Worm (Caenorhabditis elegans) whole organism, L3 larva: ENCODE data around the gene Y38C1BA.4.

ENCODE experiments used
- R02D3.7 ChIP-seq: fragments of 150-350 bp; optimal IDR thresholded peaks from 2 replicates; lab custom pipeline; 2014; ENCODE audit warnings: missing biosample characterization, missing genetic modification characterization
- aly-2 ChIP-seq: fragments of 150-350 bp; optimal IDR thresholded peaks from 2 replicates; lab custom pipeline; 2014; ENCODE audit warnings: missing biosample characterization, missing genetic modification characterization
- ama-1 ChIP-seq: fragments of 150-350 bp; optimal IDR thresholded peaks from 2 replicates; lab custom pipeline; 2018
- ceh-28 ChIP-seq: fragments of 150-350 bp; optimal IDR thresholded peaks from 2 replicates; lab custom pipeline; 2014; ENCODE audit warnings: missing biosample characterization, missing genetic modification reagents, missing genetic modification characterization
- ceh-82 ChIP-seq: fragments of 150-350 bp; optimal IDR thresholded peaks from 2 replicates; lab custom pipeline; 2014; ENCODE audit warnings: missing biosample characterization, missing genetic modification characterization
- egl-5 ChIP-seq: fragments of 150-350 bp; optimal IDR thresholded peaks from 2 replicates; lab custom pipeline; 2017; ENCODE audit warnings: missing biosample characterization, missing genetic modification reagents, missing genetic modification characterization, inconsistent platforms
- elt-2 ChIP-seq: sonication (generic microtip); optimal IDR thresholded peaks from 2 replicates; lab custom pipeline; 2016; ENCODE audit warnings: missing genetic modification reagents, mild to moderate bottlenecking, missing genetic modification characterization, missing compliant biosample characterization
- elt-3 ChIP-seq, 3 experiments: fragments of 150-350 bp in 1 of 3; sonication (generic microtip) in 2 of 3; optimal IDR thresholded peaks; 2 replicates in 2 of 3; 4 replicates in 1 of 3; lab custom pipeline; 2014 to 2017; ENCODE audit warnings: missing biosample characterization in 3 of 3, missing genetic modification characterization in 3 of 3
- eor-1 ChIP-seq, 2 experiments: fragments of 150-350 bp; optimal IDR thresholded peaks; 2 replicates each; lab custom pipeline; 2014 to 2018; ENCODE audit warnings: missing biosample characterization in 2 of 2, missing genetic modification characterization in 2 of 2
- fkh-10 ChIP-seq: sonication (generic microtip); optimal IDR thresholded peaks from 2 replicates; lab custom pipeline; 2017; ENCODE audit warnings: missing biosample characterization, missing genetic modification reagents, missing genetic modification characterization
- fos-1 ChIP-seq: fragments of 150-350 bp; optimal IDR thresholded peaks from 2 replicates; lab custom pipeline; 2014; ENCODE audit warnings: missing biosample characterization, missing genetic modification characterization
- hmg-11 ChIP-seq: sonication (generic microtip); optimal IDR thresholded peaks from 2 replicates; lab custom pipeline; 2016; ENCODE audit warnings: missing genetic modification characterization, missing compliant biosample characterization
- jun-1 ChIP-seq: fragments of 150-350 bp; optimal IDR thresholded peaks from 2 replicates; lab custom pipeline; 2014; ENCODE audit warnings: missing biosample characterization, missing genetic modification reagents, missing genetic modification characterization
- lin-15B ChIP-seq: fragments of 150-350 bp; optimal IDR thresholded peaks from 2 replicates; lab custom pipeline; 2014; ENCODE audit warnings: missing biosample characterization, missing genetic modification characterization
- lin-39 ChIP-seq: fragments of 150-350 bp; optimal IDR thresholded peaks from 2 replicates; lab custom pipeline; 2018; ENCODE audit warnings: missing biosample characterization, missing genetic modification reagents, missing genetic modification characterization
- lsy-12 ChIP-seq: sonication (generic microtip); optimal IDR thresholded peaks from 2 replicates; lab custom pipeline; 2016; ENCODE audit warnings: mild to moderate bottlenecking, missing genetic modification characterization, missing compliant biosample characterization
- mdl-1 ChIP-seq: fragments of 150-350 bp; optimal IDR thresholded peaks from 2 replicates; lab custom pipeline; 2014; ENCODE audit warnings: missing biosample characterization, missing genetic modification characterization
- nfya-1 ChIP-seq: sonication (generic microtip); optimal IDR thresholded peaks from 2 replicates; lab custom pipeline; 2017; ENCODE audit warnings: missing genetic modification characterization, mild to moderate bottlenecking, missing compliant biosample characterization, antibody characterized with exemption, moderate library complexity; ENCODE audit not compliant: insufficient read depth
- nhr-11 ChIP-seq: fragments of 150-350 bp; optimal IDR thresholded peaks from 2 replicates; lab custom pipeline; 2014; ENCODE audit warnings: missing biosample characterization, missing genetic modification characterization
- nhr-23 ChIP-seq: fragments of 150-350 bp; optimal IDR thresholded peaks from 2 replicates; lab custom pipeline; 2014; ENCODE audit warnings: missing biosample characterization, missing genetic modification reagents, missing genetic modification characterization
- nhr-25 ChIP-seq: sonication (generic microtip); optimal IDR thresholded peaks from 2 replicates; lab custom pipeline; 2017; ENCODE audit warnings: missing biosample characterization, missing genetic modification characterization
- nhr-43 ChIP-seq: sonication (generic microtip); optimal IDR thresholded peaks from 2 replicates; lab custom pipeline; 2016; ENCODE audit warnings: mild to moderate bottlenecking, missing genetic modification characterization, missing compliant biosample characterization; ENCODE audit not compliant: poor library complexity, severe bottlenecking
- pha-4 ChIP-seq: fragments of 150-350 bp; optimal IDR thresholded peaks from 2 replicates; lab custom pipeline; 2014; ENCODE audit warnings: missing biosample characterization, missing genetic modification reagents, missing genetic modification characterization
- pqm-1 ChIP-seq: fragments of 150-350 bp; optimal IDR thresholded peaks from 2 replicates; lab custom pipeline; 2017; ENCODE audit warnings: missing biosample characterization, missing genetic modification characterization, inconsistent platforms
- sea-2 ChIP-seq: fragments of 150-350 bp; sonication (generic microtip); optimal IDR thresholded peaks from 4 replicates; lab custom pipeline; 2014; ENCODE audit warnings: missing biosample characterization, missing genetic modification reagents, missing genetic modification characterization
- skn-1 ChIP-seq: fragments of 150-350 bp; optimal IDR thresholded peaks from 2 replicates; lab custom pipeline; 2014; ENCODE audit warnings: missing biosample characterization, missing genetic modification characterization
- snpc-4 ChIP-seq: fragments of 150-350 bp; optimal IDR thresholded peaks from 2 replicates; lab custom pipeline; 2014; ENCODE audit warnings: missing biosample characterization, missing genetic modification characterization
- tbx-2 ChIP-seq: sonication (generic microtip); optimal IDR thresholded peaks from 2 replicates; lab custom pipeline; 2016; ENCODE audit warnings: mild to moderate bottlenecking, missing genetic modification characterization, missing compliant biosample characterization
- unc-62 ChIP-seq: fragments of 150-350 bp; sonication (generic microtip); optimal IDR thresholded peaks from 4 replicates; lab custom pipeline; 2014; ENCODE audit warnings: missing biosample characterization, missing genetic modification reagents, missing genetic modification characterization

Y38C1BA.4 gene

ce11 chrIV:1847912-1848311, 26.3 kb downstream of the Y38C1BA.4 start, which contains the start of gene egl-4:
egl-4 (plus strand) TSS chrIV:1848071.
- TF ChIP-seq tbx-2 (tag; lab: Kevin White, UChicago): no peak
- TF ChIP-seq egl-5 (tag; lab: Kevin White, UChicago): no peak
- TF ChIP-seq ama-1 (lab: Kevin White, UChicago): no peak
- TF ChIP-seq nhr-11 (tag; lab: Kevin White, UChicago): no peak
- no peak for TF ChIP-seq ceh-82 (tag; lab: Kevin White, UChicago)
- no peak for TF ChIP-seq eor-1 (tag; optimal IDR thresholded peaks at IDR 0.05; lab: Kevin White, UChicago)
- TF ChIP-seq fos-1 (tag; lab: Kevin White, UChicago): no peak
- TF ChIP-seq skn-1 (tag; lab: Kevin White, UChicago): no peak
- TF ChIP-seq sea-2 (GFP tag; lab: Kevin White, UChicago): no peak
- TF ChIP-seq lin-15B (tag; lab: Kevin White, UChicago): no peak
- TF ChIP-seq R02D3.7: no peak
- TF ChIP-seq snpc-4 (tag; lab: Kevin White, UChicago): no peak
- TF ChIP-seq fkh-10 (GFP tag; lab: Kevin White, UChicago): no peak
- TF ChIP-seq nfya-1 (tag; lab: Kevin White, UChicago): no peak
- no peak for TF ChIP-seq unc-62 (GFP tag; lab: Kevin White, UChicago)
- TF ChIP-seq pqm-1: no peak

DNA sequence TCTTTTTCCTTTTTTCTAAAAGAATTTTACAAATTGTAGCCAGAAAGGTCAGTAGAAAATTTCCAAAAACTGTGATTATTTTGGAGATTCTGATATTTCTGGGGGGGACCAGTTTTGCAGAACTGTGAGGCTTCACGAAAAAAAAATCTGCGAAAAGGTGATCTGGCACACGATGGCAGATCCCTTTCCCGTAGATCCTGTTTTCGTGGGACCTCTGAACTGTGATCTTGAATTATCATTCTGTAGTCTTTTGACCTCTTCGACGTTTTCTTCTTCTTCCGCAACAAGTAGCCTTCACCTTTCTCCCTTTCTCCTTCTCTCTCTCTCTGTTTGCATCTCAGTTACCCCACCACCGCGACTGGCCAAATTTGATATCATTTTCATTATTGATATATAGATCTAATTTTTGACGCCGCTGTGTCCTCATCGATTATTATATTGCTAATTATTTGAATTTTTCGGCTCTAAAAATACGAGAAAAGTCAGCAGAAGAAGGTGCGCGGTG, 32.3 kb downstream of the Y38C1BA.4 start:
- TF ChIP-seq nhr-23 (tag; lab: Kevin White, UChicago): peak; percentile 34
- peak; percentile 12 for TF ChIP-seq nhr-43 (tag; lab: Kevin White, UChicago)
- no peak for TF ChIP-seq ceh-28 (tag; lab: Kevin White, UChicago)

ce11 chrIV:1857866-1858271, 36.2 kb downstream of the Y38C1BA.4 start:
- TF ChIP-seq R02D3.7: peak; percentile 29
- peak; percentile 27 for TF ChIP-seq tbx-2 (tag; lab: Kevin White, UChicago)
- no peak for TF ChIP-seq elt-3 (tag; optimal IDR thresholded peaks at IDR 0.05; lab: Kevin White, UChicago)
- peak; percentile 58 for TF ChIP-seq jun-1 (tag; lab: Kevin White, UChicago)
- TF ChIP-seq pqm-1: peak; percentile 81
- no peak for TF ChIP-seq snpc-4 (tag; lab: Kevin White, UChicago)
- no peak for TF ChIP-seq aly-2 (tag; lab: Kevin White, UChicago)
- peak; percentile 46 for TF ChIP-seq nhr-25 (tag; lab: Kevin White, UChicago)
- TF ChIP-seq nhr-43 (tag; lab: Kevin White, UChicago): peak; percentile 31
- peak; percentile 83 for TF ChIP-seq elt-2 (tag; lab: Kevin White, UChicago)
- peak; percentile 66 for TF ChIP-seq mdl-1
- peak; percentile 23 for TF ChIP-seq lin-15B (tag; lab: Kevin White, UChicago)
- peak; percentile 80 for TF ChIP-seq lin-39
- TF ChIP-seq nhr-23 (tag; lab: Kevin White, UChicago): peak; percentile 49
- peak; percentile 71 for TF ChIP-seq hmg-11 (tag; lab: Kevin White, UChicago)
- TF ChIP-seq lsy-12 (tag; lab: Kevin White, UChicago): no peak
- TF ChIP-seq nfya-1 (tag; lab: Kevin White, UChicago): peak; percentile 88
- peak; percentile 78 for TF ChIP-seq pha-4 (tag; lab: Kevin White, UChicago)
- peak; percentile 66 for TF ChIP-seq nhr-11 (tag; lab: Kevin White, UChicago)
- TF ChIP-seq egl-5 (tag; lab: Kevin White, UChicago): no peak
- TF ChIP-seq ceh-28 (tag; lab: Kevin White, UChicago): no peak

DNA sequence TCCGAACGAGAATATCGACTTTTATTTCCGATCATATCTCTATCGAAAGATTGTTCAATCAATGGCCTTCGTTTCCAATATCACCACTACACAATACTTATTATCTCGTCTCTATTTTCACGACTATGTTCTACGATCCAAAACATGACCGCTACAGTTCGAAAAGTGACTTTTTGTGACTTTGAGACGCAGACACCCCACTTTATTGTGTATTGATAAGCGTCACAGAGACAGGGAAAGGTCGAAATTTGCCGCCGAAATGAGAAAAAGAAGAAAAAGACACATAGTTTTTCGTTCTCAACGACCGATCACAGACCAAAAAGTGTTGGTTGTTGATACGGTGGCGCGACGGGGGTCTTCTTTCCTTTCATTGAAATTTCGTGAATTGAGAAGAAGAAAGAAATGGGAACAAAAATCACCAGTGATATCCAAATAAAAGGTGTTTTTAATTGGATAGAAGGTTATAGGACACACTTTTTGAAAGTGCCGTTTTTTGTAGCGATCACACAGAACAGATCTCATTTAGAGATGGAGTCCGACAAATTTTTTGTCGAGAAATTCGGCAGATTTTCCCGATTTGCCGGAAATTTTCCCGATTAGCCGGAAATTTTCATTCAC, 37.8 kb downstream of the Y38C1BA.4 start:
- TF ChIP-seq pqm-1 (peak; percentile 59), nhr-25 (tag; lab: Kevin White, UChicago) (peak; percentile 50), elt-3 (tag; optimal IDR thresholded peaks at IDR 0.05; lab: Kevin White, UChicago) (peak in 1 of 3 experiments; percentile 1), pha-4 (tag; lab: Kevin White, UChicago) (peak; percentile 56), aly-2 (tag; lab: Kevin White, UChicago) (no peak), jun-1 (tag; lab: Kevin White, UChicago) (peak; percentile 29), nhr-23 (tag; lab: Kevin White, UChicago) (peak; percentile 82), ceh-28 (tag; lab: Kevin White, UChicago) (peak; percentile 24), nhr-43 (tag; lab: Kevin White, UChicago) (peak; percentile 62), ama-1 (lab: Kevin White, UChicago) (no peak), ceh-82 (tag; lab: Kevin White, UChicago) (no peak), elt-2 (tag; lab: Kevin White, UChicago) (peak; percentile 58)
